Worm (Caenorhabditis elegans) whole organism, midembryonic: Measurements from ENCODE around the gene cdc-14.
"Not testable (repeated sequence)": the region's sequence is repeated elsewhere in the genome, so short reads cannot be mapped to it uniquely, and the experiment has no call there.

Experiments used
- T22C8.4 ChIP-seq: fragments of 200-800 bp; sonication (Bioruptor generic); IDR thresholded peaks from 2 replicates; pipeline ENCODE4 v1.3.6; 2022; ENCODE audit warnings: missing genetic modification characterization, missing compliant biosample characterization
- cog-1 ChIP-seq: sonication (generic microtip); optimal IDR thresholded peaks from 2 replicates; lab custom pipeline; 2016; ENCODE audit warnings: missing genetic modification characterization, missing compliant biosample characterization
- flt-1 ChIP-seq: fragments of 200-800 bp; sonication (Bioruptor generic); IDR thresholded peaks from 2 replicates; pipeline ENCODE4 v1.3.6; 2022; ENCODE audit warnings: missing genetic modification characterization, missing compliant biosample characterization
- klf-2 ChIP-seq: fragments of 200-800 bp; sonication (Bioruptor generic); conservative IDR thresholded peaks from 2 replicates; pipeline ENCODE4 v1.3.6; 2022; ENCODE audit warnings: missing genetic modification reagents, missing genetic modification characterization, missing compliant biosample characterization
- med-1 ChIP-seq: sonication (generic microtip); optimal IDR thresholded peaks from 2 replicates; lab custom pipeline; 2017; ENCODE audit warnings: missing genetic modification characterization, mild to moderate bottlenecking, missing compliant biosample characterization, antibody characterized with exemption, missing genetic modification reagents; ENCODE audit not compliant: insufficient read depth
- ref-1 ChIP-seq: fragments of 200-800 bp; sonication (Bioruptor generic); conservative IDR thresholded peaks from 2 replicates; pipeline ENCODE4 v1.3.6; 2022; ENCODE audit warnings: missing genetic modification reagents, missing genetic modification characterization, missing compliant biosample characterization
- tab-1 ChIP-seq: fragments of 200-800 bp; sonication (Bioruptor generic); IDR thresholded peaks from 2 replicates; pipeline ENCODE4 v1.3.6; 2022; ENCODE audit warnings: missing genetic modification characterization, missing compliant biosample characterization
- ztf-23 ChIP-seq: fragments of 200-800 bp; sonication (Bioruptor generic); IDR thresholded peaks from 2 replicates; pipeline ENCODE4 v1.3.6; 2022; ENCODE audit warnings: missing genetic modification reagents, missing genetic modification characterization, missing compliant biosample characterization
- ztf-29 ChIP-seq: fragments of 200-800 bp; sonication (Bioruptor generic); IDR thresholded peaks from 2 replicates; pipeline ENCODE4 v1.3.6; 2022; ENCODE audit warnings: missing genetic modification reagents, missing genetic modification characterization, missing compliant biosample characterization

DNA sequence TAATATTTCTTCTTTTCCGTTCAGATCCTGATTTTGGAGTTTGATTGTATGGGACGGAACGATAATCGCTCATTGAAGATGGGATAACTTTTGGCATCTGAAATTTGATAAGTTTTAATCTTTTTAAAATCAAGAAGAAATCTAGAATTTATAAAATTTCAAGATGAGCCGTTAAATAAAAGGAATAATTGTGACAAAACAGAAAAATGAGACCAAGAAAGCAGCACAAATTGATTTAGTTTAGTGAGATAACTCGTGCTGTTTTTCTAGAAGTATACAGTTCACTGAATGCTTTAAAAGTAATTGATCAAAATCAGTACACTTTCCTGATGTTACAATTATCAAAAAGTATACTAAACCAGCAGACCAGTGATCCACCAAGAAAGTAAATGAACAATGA is 53.1 kb downstream of the cdc-14 start, which contains the start of gene hlh-27:
- not testable (repeated sequence) for TF ChIP-seq ztf-29 (GFP tag; lab: Robert Waterston, UW); med-1 (GFP tag; lab: Kevin White, UChicago); klf-2 (GFP tag; lab: Robert Waterston, UW); flt-1; T22C8.4 (GFP tag; lab: Robert Waterston, UW); ref-1 (GFP tag; lab: Robert Waterston, UW); tab-1; cog-1; ztf-23 (GFP tag; lab: Robert Waterston, UW)
